Fruit fly (Drosophila melanogaster): ENCODE data around the gene CG44006.

Gene CG44006

dm6 chr3L:18062959-18063510 lies 6.9 kb downstream of the CG44006 start:
- TF ChIP-seq CTCF (optimal IDR thresholded peaks at IDR 0.05) (no peak), CG8478 (optimal IDR thresholded peaks at IDR 0.05) (no peak)

dm6 chr3L:18061713-18062365 lies 8.1 kb downstream of the CG44006 start:
- no peak for TF ChIP-seq CG8478 (optimal IDR thresholded peaks at IDR 0.05)

- no peak for TF ChIP-seq CTCF (optimal IDR thresholded peaks at IDR 0.05)
- no peak for TF ChIP-seq CG8478 (optimal IDR thresholded peaks at IDR 0.05)
Measured at dm6 chr3L:18061240-18061639, 8.7 kb downstream of the CG44006 start.

dm6 chr3L:18057752-18058518 lies 12.0 kb downstream of the CG44006 start:
- TF ChIP-seq CG8478 (optimal IDR thresholded peaks at IDR 0.05): no peak
- no peak for TF ChIP-seq CTCF (optimal IDR thresholded peaks at IDR 0.05)

- TF ChIP-seq CTCF (optimal IDR thresholded peaks at IDR 0.05) (no peak), CG8478 (optimal IDR thresholded peaks at IDR 0.05) (no peak)
Measured at dm6 chr3L:18057033-18057432, 12.9 kb downstream of the CG44006 start.

- TF ChIP-seq CG8478 (optimal IDR thresholded peaks at IDR 0.05) (no peak), CTCF (optimal IDR thresholded peaks at IDR 0.05) (no peak)
Measured at dm6 chr3L:18046590-18047158, 23.3 kb downstream of the CG44006 start.

dm6 chr3L:18044333-18045043 lies 25.5 kb downstream of the CG44006 start:
- TF ChIP-seq CTCF (optimal IDR thresholded peaks at IDR 0.05) (no peak), CG8478 (optimal IDR thresholded peaks at IDR 0.05) (no peak)

dm6 chr3L:18042433-18042832 lies 27.5 kb downstream of the CG44006 start, which contains the start of gene CG42393:
CG42393 (plus strand) TSS chr3L:18042733.
- TF ChIP-seq CG8478 (optimal IDR thresholded peaks at IDR 0.05) (no peak), CTCF (optimal IDR thresholded peaks at IDR 0.05) (no peak)

- no peak for TF ChIP-seq CG8478 (optimal IDR thresholded peaks at IDR 0.05)
- TF ChIP-seq CTCF (optimal IDR thresholded peaks at IDR 0.05): no peak
Measured at dm6 chr3L:18040017-18040416, 29.9 kb downstream of the CG44006 start, which contains the start of gene CG32192. CG32192 (plus strand) TSS chr3L:18040317.

dm6 chr3L:18038122-18038762 lies 31.7 kb downstream of the CG44006 start:
- TF ChIP-seq CTCF (optimal IDR thresholded peaks at IDR 0.05) (no peak), CG8478 (optimal IDR thresholded peaks at IDR 0.05) (no peak)

- TF ChIP-seq CG8478 (optimal IDR thresholded peaks at IDR 0.05) (no peak), CTCF (optimal IDR thresholded peaks at IDR 0.05) (no peak)
Measured at dm6 chr3L:18037459-18038092, 32.4 kb downstream of the CG44006 start.

- TF ChIP-seq CG8478 (optimal IDR thresholded peaks at IDR 0.05) (no peak), CTCF (optimal IDR thresholded peaks at IDR 0.05) (no peak)
Measured at dm6 chr3L:18036995-18037394, 33.0 kb downstream of the CG44006 start.

dm6 chr3L:18034498-18034897 lies 35.5 kb downstream of the CG44006 start:
- TF ChIP-seq CTCF (optimal IDR thresholded peaks at IDR 0.05) (no peak), CG8478 (optimal IDR thresholded peaks at IDR 0.05) (no peak)

Measured in S2 (cell line).